Worm (Caenorhabditis elegans): ENCODE measurements around the gene F09C6.16.

Gene F09C6.16

DNA sequence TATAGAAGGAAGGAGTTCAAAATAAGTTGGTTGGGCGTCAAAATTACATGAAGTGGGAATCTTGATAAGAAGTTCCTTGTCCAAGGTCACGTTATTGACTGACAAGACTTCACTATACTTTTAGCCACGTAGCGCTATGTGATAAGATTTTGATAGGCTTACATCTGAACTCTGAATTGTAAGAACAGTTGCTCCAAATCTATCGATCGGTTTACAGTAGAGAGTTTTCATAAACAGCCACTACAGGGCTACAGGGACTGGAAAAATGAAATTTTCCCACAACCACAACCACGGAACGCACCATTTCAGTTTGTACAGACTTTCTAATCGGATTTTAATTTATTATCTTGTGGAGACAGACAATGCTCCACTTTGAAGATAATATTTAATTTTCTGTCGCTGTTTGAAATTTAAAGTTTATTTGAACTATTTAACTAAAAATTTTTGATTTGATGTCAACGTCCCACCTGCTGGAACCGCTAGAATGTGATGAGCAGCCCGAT lies 51.7 kb downstream of the F09C6.16 start, which contains the start of the genes clec-31 and clec-22:
clec-31 (minus strand) TSS at position 101 of the 503 bp plus-strand sequence.
clec-22 (plus strand) TSS at position 453 of the 503 bp plus-strand sequence.
- no peak for TF ChIP-seq unc-62 (GFP tag; optimal IDR thresholded peaks at IDR 0.05)
